Worm (Caenorhabditis elegans): ENCODE data around the gene ttr-52.

DNA sequence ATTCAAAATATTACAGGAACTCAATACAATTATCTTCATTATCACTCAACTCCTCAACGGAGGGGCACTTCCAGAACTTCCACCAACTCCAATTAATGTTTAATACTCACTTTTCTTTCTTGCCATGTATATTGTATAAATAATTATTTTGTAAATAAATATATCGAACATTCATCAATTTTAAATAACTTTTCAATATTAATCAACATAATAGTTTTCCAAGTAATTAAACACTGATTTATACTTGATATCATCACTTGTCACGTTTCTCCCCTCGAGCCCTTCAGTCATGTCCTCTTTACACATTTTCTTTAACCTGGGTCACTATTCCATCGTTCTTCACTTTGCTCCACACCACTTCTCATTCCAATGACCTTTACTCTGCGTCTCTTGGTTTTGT, 1.6 kb upstream of the ttr-52 start, which contains the start of gene mig-18:
- TF ChIP-seq unc-62 (GFP tag; optimal IDR thresholded peaks at IDR 0.05) (no peak), F13H6.1 (tag; optimal IDR thresholded peaks at IDR 0.05) (no peak), ceh-82 (tag; optimal IDR thresholded peaks at IDR 0.05) (no peak)
